Worm (Caenorhabditis elegans) whole organism, L1 larva: ENCODE measurements around the gene Y40H4A.2.
A peak's percentile ranks its signal among the peaks of the same experiment; 100 is the strongest.

Experiments used
- C04F5.9 ChIP-seq: sonication (generic microtip); optimal IDR thresholded peaks from 2 replicates; lab custom pipeline; 2016; ENCODE audit warnings: missing genetic modification characterization, missing compliant biosample characterization
- C16A3.4 ChIP-seq: fragments of 150-350 bp; optimal IDR thresholded peaks from 2 replicates; lab custom pipeline; 2014; ENCODE audit warnings: missing biosample characterization, missing genetic modification characterization
- F16B12.6 ChIP-seq: fragments of 150-350 bp; optimal IDR thresholded peaks from 2 replicates; lab custom pipeline; 2014; ENCODE audit warnings: missing biosample characterization, missing genetic modification characterization
- Y116A8C.19 ChIP-seq: sonication (generic microtip); optimal IDR thresholded peaks from 2 replicates; lab custom pipeline; 2016; ENCODE audit warnings: missing compliant biosample characterization, missing genetic modification characterization, borderline replicate concordance
- aha-1 ChIP-seq: fragments of 150-350 bp; optimal IDR thresholded peaks from 2 replicates; lab custom pipeline; 2014; ENCODE audit warnings: missing biosample characterization, missing genetic modification characterization
- aly-2 ChIP-seq: fragments of 150-350 bp; optimal IDR thresholded peaks from 2 replicates; lab custom pipeline; 2014; ENCODE audit warnings: missing biosample characterization, missing genetic modification characterization
- ama-1 ChIP-seq: fragments of 150-350 bp; optimal IDR thresholded peaks from 2 replicates; lab custom pipeline; 2014
- blmp-1 ChIP-seq: fragments of 150-350 bp; optimal IDR thresholded peaks from 2 replicates; lab custom pipeline; 2014; ENCODE audit warnings: missing biosample characterization, missing genetic modification characterization
- ceh-63 ChIP-seq: fragments of 200-800 bp; sonication (Bioruptor generic); optimal IDR thresholded peaks from 2 replicates; lab custom pipeline; 2018; ENCODE audit warnings: mild to moderate bottlenecking, missing genetic modification characterization, missing compliant biosample characterization
- ceh-82 ChIP-seq, 3 experiments: fragments of 150-350 bp in 1 of 3; sonication (generic microtip) in 2 of 3; optimal IDR thresholded peaks; 2 replicates each; lab custom pipeline; 2014 to 2017; ENCODE audit warnings: missing biosample characterization in 3 of 3, missing genetic modification characterization in 3 of 3
- dpl-1 ChIP-seq, 3 experiments: fragments of 150-350 bp in 2 of 3; sonication (generic microtip) in 1 of 3; optimal IDR thresholded peaks; 2 replicates each; lab custom pipeline; 2014 to 2017; ENCODE audit warnings: missing biosample characterization in 3 of 3, missing genetic modification characterization in 3 of 3, missing genetic modification reagents in 3 of 3
- efl-1 ChIP-seq, 4 experiments: fragments of 150-350 bp; optimal IDR thresholded peaks in 3 of 4; peaks in 1 of 4; 1 replicate in 1 of 4; 2 replicates in 3 of 4; lab custom pipeline; 2014; ENCODE audit warnings: missing biosample characterization in 2 of 4, missing genetic modification characterization in 2 of 4, missing genetic modification reagents in 2 of 4
- egl-13 ChIP-seq: sonication (generic microtip); optimal IDR thresholded peaks from 2 replicates; lab custom pipeline; 2016; ENCODE audit warnings: missing genotype, missing genetic modification reagents, missing genetic modification characterization, missing compliant biosample characterization
- elt-3 ChIP-seq, 6 experiments: fragments of 150-350 bp in 1 of 6; sonication (generic microtip); optimal IDR thresholded peaks; 2 replicates each; lab custom pipeline; 2017 to 2018; ENCODE audit warnings: missing biosample characterization in 6 of 6, missing genetic modification characterization in 6 of 6, inconsistent platforms in 1 of 6
- fkh-10 ChIP-seq: sonication (generic microtip); optimal IDR thresholded peaks from 2 replicates; lab custom pipeline; 2017; ENCODE audit warnings: missing biosample characterization, missing genetic modification reagents, missing genetic modification characterization
- fkh-4 ChIP-seq: sonication (generic microtip); optimal IDR thresholded peaks from 2 replicates; lab custom pipeline; 2016; ENCODE audit warnings: missing compliant biosample characterization, missing genetic modification characterization, borderline replicate concordance
- fos-1 ChIP-seq: fragments of 150-350 bp; optimal IDR thresholded peaks from 2 replicates; lab custom pipeline; 2014; ENCODE audit warnings: missing biosample characterization, missing genetic modification characterization
- hpl-2 ChIP-seq: fragments of 150-350 bp; optimal IDR thresholded peaks from 2 replicates; lab custom pipeline; 2014; ENCODE audit warnings: missing biosample characterization, missing genetic modification reagents, missing genetic modification characterization
- lin-15B ChIP-seq: fragments of 150-350 bp; sonication (generic microtip); optimal IDR thresholded peaks from 3 replicates; lab custom pipeline; 2014; ENCODE audit warnings: missing biosample characterization, missing genetic modification characterization
- lin-35 ChIP-seq, 2 experiments: fragments of 150-350 bp; optimal IDR thresholded peaks; 2 replicates each; lab custom pipeline; 2014; ENCODE audit warnings: missing biosample characterization in 2 of 2, missing genetic modification characterization in 2 of 2, missing genetic modification reagents in 2 of 2
- lir-3 ChIP-seq: sonication (generic microtip); optimal IDR thresholded peaks from 2 replicates; lab custom pipeline; 2016; ENCODE audit warnings: mild to moderate bottlenecking, missing genetic modification characterization, moderate library complexity, missing compliant biosample characterization; ENCODE audit not compliant: poor library complexity
- lsy-2 ChIP-seq, 2 experiments: fragments of 150-350 bp; optimal IDR thresholded peaks; 2 replicates each; lab custom pipeline; 2014; ENCODE audit warnings: missing biosample characterization in 2 of 2, missing genetic modification characterization in 2 of 2
- mab-9 ChIP-seq: fragments of 200-800 bp; sonication (Bioruptor generic); IDR thresholded peaks from 2 replicates; pipeline ENCODE4 v1.3.6; 2022; ENCODE audit warnings: missing genetic modification reagents, missing genetic modification characterization, missing compliant biosample characterization
- mdl-1 ChIP-seq, 2 experiments: fragments of 150-350 bp; optimal IDR thresholded peaks; 2 replicates each; lab custom pipeline; 2014 to 2017; ENCODE audit warnings: missing biosample characterization in 2 of 2, missing genetic modification characterization in 2 of 2, inconsistent platforms in 1 of 2
- mep-1 ChIP-seq: fragments of 150-350 bp; optimal IDR thresholded peaks from 2 replicates; lab custom pipeline; 2014; ENCODE audit warnings: missing biosample characterization, missing genetic modification characterization
- nhr-12 ChIP-seq: sonication (generic microtip); optimal IDR thresholded peaks from 2 replicates; lab custom pipeline; 2017; ENCODE audit warnings: missing biosample characterization, missing genetic modification characterization
- nhr-19 ChIP-seq: fragments of 200-800 bp; sonication (Bioruptor generic); conservative IDR thresholded peaks from 2 replicates; pipeline ENCODE4 v1.3.6; 2022; ENCODE audit warnings: missing genetic modification characterization, missing compliant biosample characterization
- nhr-20 ChIP-seq: sonication (generic microtip); optimal IDR thresholded peaks from 2 replicates; lab custom pipeline; 2016; ENCODE audit warnings: mild to moderate bottlenecking, missing genetic modification characterization, missing compliant biosample characterization
- nhr-28 ChIP-seq: fragments of 150-350 bp; optimal IDR thresholded peaks from 2 replicates; lab custom pipeline; 2014; ENCODE audit warnings: missing biosample characterization, missing genetic modification characterization
- nhr-76 ChIP-seq: sonication (generic microtip); optimal IDR thresholded peaks from 2 replicates; lab custom pipeline; 2017; ENCODE audit warnings: missing biosample characterization, missing genetic modification characterization
- nhr-90 ChIP-seq: sonication (generic microtip); optimal IDR thresholded peaks from 2 replicates; lab custom pipeline; 2016; ENCODE audit warnings: mild to moderate bottlenecking, missing genetic modification characterization, missing compliant biosample characterization; ENCODE audit not compliant: poor library complexity
- pax-3 ChIP-seq: fragments of 200-800 bp; sonication (Bioruptor generic); optimal IDR thresholded peaks from 2 replicates; lab custom pipeline; 2018; ENCODE audit warnings: mild to moderate bottlenecking, missing genetic modification characterization, moderate library complexity, missing compliant biosample characterization
- rnt-1 ChIP-seq: sonication (generic microtip); optimal IDR thresholded peaks from 2 replicates; lab custom pipeline; 2016; ENCODE audit warnings: mild to moderate bottlenecking, missing genetic modification characterization, moderate library complexity, missing compliant biosample characterization
- skn-1 ChIP-seq: fragments of 150-350 bp; optimal IDR thresholded peaks from 2 replicates; lab custom pipeline; 2014; ENCODE audit warnings: missing biosample characterization, missing genetic modification characterization
- snu-23 ChIP-seq: sonication (generic microtip); optimal IDR thresholded peaks from 2 replicates; lab custom pipeline; 2016; ENCODE audit warnings: missing genetic modification characterization, missing compliant biosample characterization
- sox-4 ChIP-seq: sonication (generic microtip); optimal IDR thresholded peaks from 2 replicates; lab custom pipeline; 2016; ENCODE audit warnings: missing genetic modification characterization, missing compliant biosample characterization
- sptf-1 ChIP-seq: fragments of 150-350 bp; optimal IDR thresholded peaks from 2 replicates; lab custom pipeline; 2014; ENCODE audit warnings: missing biosample characterization, missing genetic modification characterization
- sup-37 ChIP-seq: fragments of 200-800 bp; sonication (Bioruptor generic); optimal IDR thresholded peaks from 2 replicates; lab custom pipeline; 2018; ENCODE audit warnings: mild to moderate bottlenecking, missing genetic modification characterization, missing compliant biosample characterization
- swsn-7 ChIP-seq: sonication (generic microtip); optimal IDR thresholded peaks from 2 replicates; lab custom pipeline; 2016; ENCODE audit warnings: missing genetic modification characterization, missing compliant biosample characterization
- tbx-2 ChIP-seq: sonication (generic microtip); optimal IDR thresholded peaks from 2 replicates; lab custom pipeline; 2016; ENCODE audit warnings: missing genetic modification characterization, missing compliant biosample characterization
- unc-130 ChIP-seq: fragments of 150-350 bp; optimal IDR thresholded peaks from 2 replicates; lab custom pipeline; 2017; ENCODE audit warnings: missing biosample characterization, missing genetic modification characterization, inconsistent platforms
- unc-30 ChIP-seq: sonication (generic microtip); optimal IDR thresholded peaks from 2 replicates; lab custom pipeline; 2017; ENCODE audit warnings: missing biosample characterization, missing genetic modification characterization
- unc-86 ChIP-seq: sonication (generic microtip); optimal IDR thresholded peaks from 2 replicates; lab custom pipeline; 2016; ENCODE audit warnings: missing genetic modification characterization, missing compliant biosample characterization
- unc-98 ChIP-seq: fragments of 200-800 bp; sonication (Bioruptor generic); IDR thresholded peaks from 2 replicates; pipeline ENCODE4 v1.3.6; 2022; ENCODE audit warnings: missing genetic modification characterization, missing compliant biosample characterization
- xbp-1 ChIP-seq: sonication (generic microtip); optimal IDR thresholded peaks from 2 replicates; lab custom pipeline; 2016; ENCODE audit warnings: missing genetic modification characterization, missing compliant biosample characterization
- zag-1 ChIP-seq: fragments of 150-350 bp; optimal IDR thresholded peaks from 2 replicates; lab custom pipeline; 2014; ENCODE audit warnings: missing biosample characterization, missing genetic modification characterization
- ztf-4 ChIP-seq: fragments of 150-350 bp; optimal IDR thresholded peaks from 2 replicates; lab custom pipeline; 2014; ENCODE audit warnings: missing biosample characterization, missing genetic modification characterization

The Y40H4A.2 gene

ce11 chrV:14617711-14618110 lies 32.5 kb upstream of the Y40H4A.2 start (continued):
- no peak for TF ChIP-seq nhr-12 (tag; lab: Kevin White, UChicago)

- TF ChIP-seq hpl-2 (no peak), blmp-1 (no peak), sup-37 (GFP tag; lab: Kevin White, UChicago) (no peak), sptf-1 (tag; lab: Kevin White, UChicago) (no peak), skn-1 (tag; lab: Kevin White, UChicago) (no peak), nhr-90 (tag; lab: Kevin White, UChicago) (no peak)
Measured at ce11 chrV:14615671-14616070, 30.4 kb upstream of the Y40H4A.2 start.

- TF ChIP-seq fos-1 (tag; lab: Kevin White, UChicago): no peak
- TF ChIP-seq unc-86 (tag; lab: Kevin White, UChicago): no peak
- no peak for TF ChIP-seq hpl-2
- no peak for TF ChIP-seq C16A3.4 (tag; lab: Kevin White, UChicago)
- no peak for TF ChIP-seq unc-98 (GFP tag; lab: Robert Waterston, UW)
- no peak for TF ChIP-seq egl-13 (tag; lab: Kevin White, UChicago)
- no peak for TF ChIP-seq Y116A8C.19 (tag; lab: Kevin White, UChicago)
- no peak for TF ChIP-seq ama-1
- no peak for TF ChIP-seq ceh-82 (tag; optimal IDR thresholded peaks at IDR 0.05; lab: Kevin White, UChicago)
- no peak for TF ChIP-seq pax-3 (tag; lab: Kevin White, UChicago)
- TF ChIP-seq nhr-28 (tag; lab: Kevin White, UChicago): no peak
- no peak for TF ChIP-seq C04F5.9 (tag; lab: Kevin White, UChicago)
- TF ChIP-seq xbp-1: no peak
- TF ChIP-seq ztf-4: no peak
- TF ChIP-seq zag-1: no peak
- TF ChIP-seq nhr-19 (GFP tag; lab: Robert Waterston, UW): no peak
- TF ChIP-seq unc-130 (tag; lab: Kevin White, UChicago): no peak
- TF ChIP-seq ceh-63 (GFP tag; lab: Kevin White, UChicago): no peak
- no peak for TF ChIP-seq mdl-1 (tag; optimal IDR thresholded peaks at IDR 0.05; lab: Kevin White, UChicago)
Measured at ce11 chrV:14614454-14614853, 29.2 kb upstream of the Y40H4A.2 start.

ce11 chrV:14612168-14612567 lies 26.9 kb upstream of the Y40H4A.2 start, which contains the start of the genes R11H6.5 and ccnk-1:
TSS of gene R11H6.5 (minus strand) at chrV:14612222.
TSS of gene ccnk-1 (plus strand) at chrV:14612548.
- TF ChIP-seq dpl-1 (GFP tag; optimal IDR thresholded peaks at IDR 0.05; lab: Kevin White, UChicago) (peak; percentile 38 to 73 (median 51)), unc-30 (tag; lab: Kevin White, UChicago) (no peak), lir-3 (no peak), unc-130 (tag; lab: Kevin White, UChicago) (peak; percentile 66), xbp-1 (peak; percentile 20), fkh-10 (no peak), aly-2 (tag; lab: Kevin White, UChicago) (no peak), mep-1 (tag; lab: Kevin White, UChicago) (peak; percentile 67), aha-1 (tag; lab: Kevin White, UChicago) (no peak), mdl-1 (tag; optimal IDR thresholded peaks at IDR 0.05; lab: Kevin White, UChicago) (peak in 1 of 2 experiments; percentile 23), efl-1 (optimal IDR thresholded peaks at IDR 0.05; lab: Kevin White, UChicago) (peak; percentile 60 to 61), efl-1 (GFP tag; optimal IDR thresholded peaks at IDR 0.05 in 1 of 2; lab: Kevin White, UChicago) (peak; percentile 67 to 95), F16B12.6 (tag; lab: Kevin White, UChicago) (peak; percentile 85), lin-35 (GFP tag; optimal IDR thresholded peaks at IDR 0.05; lab: Kevin White, UChicago) (peak; percentile 53 to 75), elt-3 (tag; optimal IDR thresholded peaks at IDR 0.05; lab: Kevin White, UChicago) (peak in 2 of 6 experiments; percentile 2 to 28), swsn-7 (peak; percentile 36), mab-9 (GFP tag; lab: Robert Waterston, UW) (no peak), rnt-1 (tag; lab: Kevin White, UChicago) (peak; percentile 40), ceh-82 (tag; optimal IDR thresholded peaks at IDR 0.05; lab: Kevin White, UChicago) (peak in 1 of 3 experiments; percentile 18), lsy-2 (tag; optimal IDR thresholded peaks at IDR 0.05; lab: Kevin White, UChicago) (peak; percentile 97 to 99), blmp-1 (peak; percentile 60), zag-1 (no peak), sox-4 (tag; lab: Kevin White, UChicago) (no peak), C16A3.4 (tag; lab: Kevin White, UChicago) (peak; percentile 67), lin-15B (tag; lab: Kevin White, UChicago) (peak; percentile 7), tbx-2 (peak; percentile 31), fos-1 (tag; lab: Kevin White, UChicago) (peak; percentile 12), fkh-4 (tag; lab: Kevin White, UChicago) (no peak), snu-23 (GFP tag; lab: Kevin White, UChicago) (peak; percentile 65), nhr-20 (tag; lab: Kevin White, UChicago) (peak; percentile 44), nhr-76 (no peak)
